Fruit fly (Drosophila melanogaster): Measurements from ENCODE around the gene Snmp1.

Gene Snmp1

DNA sequence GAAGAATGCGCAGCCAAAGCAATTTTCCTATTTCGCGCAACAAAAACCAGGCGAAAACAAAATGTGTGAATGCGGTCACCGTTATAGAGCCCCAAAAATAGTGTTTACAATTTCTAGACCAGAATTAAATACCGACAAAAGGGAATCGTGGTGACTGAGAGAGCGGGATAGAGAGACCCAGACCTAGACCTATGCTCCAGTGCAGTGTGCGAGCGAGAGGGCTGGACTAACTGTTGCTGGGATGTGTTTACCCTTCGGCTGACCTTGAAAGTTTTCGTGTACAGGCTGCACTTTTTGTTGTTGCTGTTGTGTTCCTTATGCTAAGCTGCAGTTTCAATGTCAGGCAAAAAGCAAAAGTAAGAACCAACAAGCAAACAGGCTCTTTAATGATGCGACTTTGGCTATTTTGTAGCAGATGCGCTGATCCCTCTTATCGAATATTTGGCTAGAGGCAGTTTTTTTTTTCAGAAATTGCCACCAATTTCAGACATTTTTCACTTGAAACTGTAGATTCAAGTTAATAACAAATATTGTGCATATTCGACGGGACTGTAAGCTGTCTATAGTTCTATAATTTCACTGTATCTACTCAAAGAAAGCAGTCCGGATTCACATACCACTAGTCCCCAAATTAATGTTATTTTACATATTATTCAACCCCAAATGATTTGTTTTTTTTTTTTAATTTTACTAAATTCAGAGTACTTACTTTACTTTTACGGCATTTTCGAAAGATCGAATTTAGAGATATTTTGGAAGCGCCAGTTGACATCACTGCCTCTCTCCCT is 18.8 kb upstream of the Snmp1 start:
- TF ChIP-seq ttk (optimal IDR thresholded peaks at IDR 0.05) (no peak), insv (optimal IDR thresholded peaks at IDR 0.05) (no peak), Sin3A (optimal IDR thresholded peaks at IDR 0.05) (no peak), h (optimal IDR thresholded peaks at IDR 0.05) (no peak), psq (optimal IDR thresholded peaks at IDR 0.05) (no peak), Myc (optimal IDR thresholded peaks at IDR 0.05) (no peak)

DNA sequence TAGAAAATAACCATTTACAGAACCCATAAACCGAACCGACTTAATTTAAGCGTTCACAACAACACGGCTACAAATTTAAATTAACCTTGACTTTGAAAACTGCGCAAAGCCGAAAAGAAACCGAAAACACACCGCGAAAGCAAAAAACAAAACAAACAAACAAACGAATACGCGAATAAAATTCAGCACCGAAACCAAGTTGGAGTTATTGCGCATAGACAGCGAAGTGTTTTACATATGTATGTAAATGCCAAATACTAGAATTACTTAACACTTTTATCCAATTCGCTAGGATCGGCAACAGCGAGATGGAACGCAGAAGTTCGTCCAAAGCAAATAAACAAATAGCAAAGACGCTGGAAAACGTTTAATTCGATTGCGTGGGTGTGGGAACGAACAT is 17.6 kb upstream of the Snmp1 start:
- no peak for TF ChIP-seq h (optimal IDR thresholded peaks at IDR 0.05)
- no peak for TF ChIP-seq insv (optimal IDR thresholded peaks at IDR 0.05)
- TF ChIP-seq ttk (optimal IDR thresholded peaks at IDR 0.05): no peak
- no peak for TF ChIP-seq Myc (optimal IDR thresholded peaks at IDR 0.05)
- no peak for TF ChIP-seq Sin3A (optimal IDR thresholded peaks at IDR 0.05)
- TF ChIP-seq psq (optimal IDR thresholded peaks at IDR 0.05): no peak

DNA sequence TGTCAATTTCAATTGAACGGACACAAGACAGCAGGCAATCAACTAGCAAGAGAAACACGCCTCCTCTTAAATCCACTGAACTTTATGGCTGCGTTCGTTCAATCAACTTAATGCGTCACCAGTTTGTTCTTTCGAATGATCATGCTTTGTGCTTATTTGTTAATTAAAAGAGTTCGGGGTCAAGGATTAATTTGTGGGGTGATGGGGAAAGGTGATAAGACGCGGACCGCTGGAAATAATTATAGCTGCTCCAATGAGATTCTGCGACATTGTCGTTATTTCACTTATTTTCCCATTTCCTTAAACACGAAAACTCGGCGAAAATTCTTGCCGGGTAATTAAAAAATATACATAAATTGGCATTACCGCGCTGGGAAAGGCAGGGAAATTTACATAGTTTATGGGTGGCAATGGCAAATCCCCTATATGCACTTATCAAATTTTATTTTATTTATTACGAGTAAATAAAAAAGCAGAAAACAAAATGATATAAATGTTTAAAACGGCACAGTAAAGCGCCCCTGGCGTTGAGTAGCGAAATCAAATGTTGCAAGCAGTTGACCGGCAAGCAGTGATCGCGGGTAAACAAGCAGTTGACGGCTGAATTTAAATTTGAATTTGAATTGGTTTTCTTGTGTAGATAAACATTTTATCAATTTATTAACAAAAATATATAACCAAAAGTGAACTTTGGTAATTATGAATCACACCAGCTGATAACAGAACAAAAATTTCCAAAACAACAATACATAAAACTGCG is 16.5 kb upstream of the Snmp1 start:
- TF ChIP-seq h (optimal IDR thresholded peaks at IDR 0.05) (peak; percentile 78), Myc (optimal IDR thresholded peaks at IDR 0.05) (no peak), Sin3A (optimal IDR thresholded peaks at IDR 0.05) (no peak), ttk (optimal IDR thresholded peaks at IDR 0.05) (no peak), insv (optimal IDR thresholded peaks at IDR 0.05) (no peak), psq (optimal IDR thresholded peaks at IDR 0.05) (no peak)

DNA sequence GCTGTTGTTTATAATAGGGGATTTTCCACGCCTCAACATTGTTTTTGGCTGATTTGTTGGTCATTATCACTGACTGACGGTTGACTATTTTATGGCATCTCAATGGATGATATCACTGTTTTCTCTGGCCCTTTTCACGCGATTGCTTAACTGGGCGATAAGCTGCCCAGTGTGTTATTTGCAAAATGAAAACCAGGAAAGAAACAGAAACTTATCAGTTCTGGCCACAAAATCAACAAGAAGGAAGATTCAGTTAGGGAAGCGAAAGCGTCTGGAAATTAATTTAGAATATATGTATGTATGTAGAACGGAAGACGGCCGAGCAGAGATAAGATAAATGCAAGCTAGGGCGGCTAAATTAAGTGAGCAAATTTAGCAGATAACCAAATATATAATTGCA is 14.0 kb upstream of the Snmp1 start:
- TF ChIP-seq ttk (optimal IDR thresholded peaks at IDR 0.05) (no peak), Sin3A (optimal IDR thresholded peaks at IDR 0.05) (no peak), h (optimal IDR thresholded peaks at IDR 0.05) (no peak), psq (optimal IDR thresholded peaks at IDR 0.05) (no peak), Myc (optimal IDR thresholded peaks at IDR 0.05) (no peak), insv (optimal IDR thresholded peaks at IDR 0.05) (no peak)

DNA sequence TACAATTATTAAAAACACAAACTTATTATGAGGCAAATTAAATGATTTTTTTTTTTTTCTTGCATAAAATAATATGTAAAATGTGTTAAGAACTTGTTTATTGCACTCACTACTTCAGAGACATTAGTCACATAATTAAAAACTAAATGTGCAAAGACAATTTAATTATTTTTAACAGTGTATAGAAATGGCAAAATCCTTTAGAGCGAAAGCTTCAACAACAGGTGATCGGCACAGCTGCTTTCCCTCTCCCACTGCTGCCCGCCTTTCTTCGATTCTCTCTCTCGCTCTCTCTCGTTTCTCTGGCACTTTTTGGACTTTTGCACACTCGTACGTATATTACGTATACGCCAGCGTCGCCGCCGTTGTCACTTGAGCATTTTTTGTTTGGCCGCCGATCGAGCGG is 12.4 kb upstream of the Snmp1 start:
- no peak for TF ChIP-seq Sin3A (optimal IDR thresholded peaks at IDR 0.05)
- no peak for TF ChIP-seq ttk (optimal IDR thresholded peaks at IDR 0.05)
- no peak for TF ChIP-seq Myc (optimal IDR thresholded peaks at IDR 0.05)
- TF ChIP-seq h (optimal IDR thresholded peaks at IDR 0.05): no peak
- TF ChIP-seq insv (optimal IDR thresholded peaks at IDR 0.05): no peak
- TF ChIP-seq psq (optimal IDR thresholded peaks at IDR 0.05): no peak

DNA sequence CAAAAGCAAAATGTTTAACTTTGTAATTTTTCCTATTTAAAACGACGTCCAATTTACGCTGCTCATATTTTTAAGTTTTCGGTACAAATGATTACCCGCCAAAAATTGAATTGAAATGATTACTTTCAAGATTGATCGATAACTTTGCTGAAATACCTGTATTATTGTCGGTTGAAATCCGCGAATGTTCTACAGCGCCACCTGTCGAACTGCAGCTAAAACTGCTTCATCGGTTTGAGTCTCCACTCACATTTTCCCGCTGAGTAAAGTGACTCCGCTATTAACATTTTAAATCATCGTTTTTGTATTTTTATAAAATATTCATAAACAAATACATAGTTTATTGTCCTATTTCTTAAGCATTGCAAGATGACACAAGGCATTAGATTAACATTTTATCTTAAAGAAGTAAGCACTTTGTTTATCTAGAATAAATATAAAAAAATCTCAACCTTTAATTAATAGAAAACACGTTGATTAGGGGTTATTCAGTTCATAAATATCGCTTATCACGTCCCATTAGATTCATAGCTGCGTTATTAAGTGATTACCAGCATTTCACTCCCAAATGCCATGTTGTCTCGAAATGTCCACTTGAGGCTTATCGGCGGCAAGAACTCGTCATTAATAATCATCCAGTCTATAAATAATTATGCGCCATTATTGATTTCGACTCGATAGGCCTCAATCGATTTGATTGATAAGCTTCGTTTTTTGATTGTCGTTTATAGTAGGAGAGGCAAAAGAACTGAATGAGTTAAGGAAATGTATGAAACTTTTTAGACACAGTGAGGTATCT is 11.8 kb upstream of the Snmp1 start:
- TF ChIP-seq insv (optimal IDR thresholded peaks at IDR 0.05): no peak
- TF ChIP-seq Sin3A (optimal IDR thresholded peaks at IDR 0.05): no peak
- no peak for TF ChIP-seq Myc (optimal IDR thresholded peaks at IDR 0.05)
- no peak for TF ChIP-seq psq (optimal IDR thresholded peaks at IDR 0.05)
- no peak for TF ChIP-seq h (optimal IDR thresholded peaks at IDR 0.05)
- no peak for TF ChIP-seq ttk (optimal IDR thresholded peaks at IDR 0.05)

DNA sequence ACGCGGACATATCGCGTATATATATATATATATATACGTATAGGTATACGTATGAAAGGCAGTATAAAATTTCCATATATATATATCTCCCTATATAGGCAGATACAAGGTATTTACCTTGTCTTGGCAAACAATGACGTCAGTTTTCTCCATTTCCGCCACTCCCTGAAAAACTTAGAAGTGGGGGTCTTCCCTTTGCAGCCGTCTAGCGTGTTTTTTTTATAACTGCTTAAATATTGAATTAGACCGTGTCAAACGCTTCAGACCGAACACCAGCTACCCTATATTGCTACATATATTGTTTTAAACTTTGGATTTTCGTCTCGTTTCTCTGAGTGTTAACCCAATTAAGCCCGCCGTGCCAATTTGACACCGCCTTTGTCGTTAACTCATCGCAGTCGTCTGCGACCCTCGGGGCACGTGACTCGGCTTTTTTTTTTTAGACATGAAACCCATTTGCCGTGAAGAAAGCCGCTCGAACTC is 8.7 kb upstream of the Snmp1 start:
- no peak for TF ChIP-seq h (optimal IDR thresholded peaks at IDR 0.05)
- TF ChIP-seq psq (optimal IDR thresholded peaks at IDR 0.05): no peak
- no peak for TF ChIP-seq Myc (optimal IDR thresholded peaks at IDR 0.05)
- no peak for TF ChIP-seq Sin3A (optimal IDR thresholded peaks at IDR 0.05)
- TF ChIP-seq insv (optimal IDR thresholded peaks at IDR 0.05): no peak
- no peak for TF ChIP-seq ttk (optimal IDR thresholded peaks at IDR 0.05)

DNA sequence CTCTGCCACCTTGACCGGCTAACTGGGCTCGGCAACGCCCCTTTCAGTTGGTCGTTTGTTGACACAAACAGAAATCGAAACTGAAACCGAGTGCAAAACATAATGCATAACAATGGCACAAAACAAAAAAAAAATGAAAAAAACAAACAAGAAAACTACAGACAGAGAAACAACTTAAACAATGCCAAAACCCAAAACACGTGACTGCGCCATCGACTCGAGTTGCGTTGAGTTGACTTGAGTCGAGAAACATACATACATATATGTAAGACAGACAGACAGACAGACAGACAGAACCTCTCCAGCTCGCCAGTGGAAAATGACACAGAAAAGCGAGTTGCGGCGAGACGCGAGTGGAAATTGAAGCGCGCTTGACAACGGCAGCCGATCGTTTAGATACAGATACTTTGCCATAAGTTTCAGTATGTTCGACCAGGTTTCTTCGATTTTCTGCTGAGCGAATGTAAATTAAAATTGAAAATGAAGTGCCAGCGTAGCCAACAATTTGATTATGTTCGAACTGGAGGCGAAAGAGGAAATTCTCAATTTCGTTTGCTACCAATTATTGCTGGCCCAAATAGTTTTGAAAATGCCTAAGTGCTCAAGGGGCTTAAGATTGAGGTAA is 1.6 kb upstream of the Snmp1 start:
- no peak for TF ChIP-seq psq (optimal IDR thresholded peaks at IDR 0.05)
- TF ChIP-seq Myc (optimal IDR thresholded peaks at IDR 0.05): no peak
- no peak for TF ChIP-seq Sin3A (optimal IDR thresholded peaks at IDR 0.05)
- no peak for TF ChIP-seq h (optimal IDR thresholded peaks at IDR 0.05)
- TF ChIP-seq insv (optimal IDR thresholded peaks at IDR 0.05): no peak
- TF ChIP-seq ttk (optimal IDR thresholded peaks at IDR 0.05): no peak

DNA sequence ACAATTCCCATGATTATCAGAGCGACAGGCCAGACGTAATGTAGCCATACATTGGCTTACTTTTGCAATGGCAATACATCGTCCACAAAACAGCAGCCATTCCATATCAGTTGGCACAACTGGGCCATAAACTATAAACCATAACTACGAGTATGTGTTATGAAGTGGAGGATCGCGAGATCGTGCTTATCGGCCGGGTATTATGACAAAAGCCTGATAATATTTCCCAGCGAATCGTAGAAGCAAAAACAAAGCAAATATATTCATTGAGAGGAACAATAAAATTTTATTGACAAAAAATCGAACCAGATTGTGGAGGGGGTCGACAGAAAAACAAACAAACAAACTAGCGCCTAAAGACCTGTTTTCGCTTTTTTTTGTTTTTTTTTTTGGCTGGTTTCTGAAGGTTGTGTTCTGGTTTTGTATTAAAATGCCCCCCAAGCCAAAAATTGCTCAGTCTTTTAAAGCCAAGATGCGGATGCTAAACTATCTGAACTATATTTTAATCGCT is 4.6 kb downstream of the Snmp1 start, which contains the start of gene CG5810:
TSS of gene CG5810 (plus strand) at position 461 of the 511 bp plus-strand sequence.
- TF ChIP-seq h (optimal IDR thresholded peaks at IDR 0.05): no peak
- TF ChIP-seq ttk (optimal IDR thresholded peaks at IDR 0.05): no peak
- no peak for TF ChIP-seq Myc (optimal IDR thresholded peaks at IDR 0.05)
- no peak for TF ChIP-seq Sin3A (optimal IDR thresholded peaks at IDR 0.05)
- TF ChIP-seq insv (optimal IDR thresholded peaks at IDR 0.05): no peak
- no peak for TF ChIP-seq psq (optimal IDR thresholded peaks at IDR 0.05)

DNA sequence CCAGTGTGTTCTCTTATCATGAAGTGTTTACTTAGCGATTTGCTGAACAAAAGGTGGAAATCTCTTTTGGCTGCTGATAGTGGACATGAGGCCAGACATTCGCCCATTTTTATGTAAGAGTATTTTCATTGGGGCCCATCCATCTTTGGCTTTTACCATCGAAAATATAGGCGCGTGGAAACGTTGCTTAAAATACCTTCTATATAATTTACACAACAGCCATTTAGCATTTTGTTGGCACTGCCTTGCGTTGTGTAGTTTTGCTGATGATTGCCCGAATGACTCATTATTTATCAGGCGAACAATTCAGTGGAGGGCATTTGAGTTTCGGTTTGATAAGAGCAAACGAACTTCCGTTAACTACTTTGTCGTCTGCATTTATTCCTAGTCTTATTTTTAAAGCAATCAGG is 6.4 kb downstream of the Snmp1 start:
- TF ChIP-seq Myc (optimal IDR thresholded peaks at IDR 0.05) (no peak), h (optimal IDR thresholded peaks at IDR 0.05) (no peak), ttk (optimal IDR thresholded peaks at IDR 0.05) (no peak), insv (optimal IDR thresholded peaks at IDR 0.05) (no peak), psq (optimal IDR thresholded peaks at IDR 0.05) (no peak), Sin3A (optimal IDR thresholded peaks at IDR 0.05) (no peak)

DNA sequence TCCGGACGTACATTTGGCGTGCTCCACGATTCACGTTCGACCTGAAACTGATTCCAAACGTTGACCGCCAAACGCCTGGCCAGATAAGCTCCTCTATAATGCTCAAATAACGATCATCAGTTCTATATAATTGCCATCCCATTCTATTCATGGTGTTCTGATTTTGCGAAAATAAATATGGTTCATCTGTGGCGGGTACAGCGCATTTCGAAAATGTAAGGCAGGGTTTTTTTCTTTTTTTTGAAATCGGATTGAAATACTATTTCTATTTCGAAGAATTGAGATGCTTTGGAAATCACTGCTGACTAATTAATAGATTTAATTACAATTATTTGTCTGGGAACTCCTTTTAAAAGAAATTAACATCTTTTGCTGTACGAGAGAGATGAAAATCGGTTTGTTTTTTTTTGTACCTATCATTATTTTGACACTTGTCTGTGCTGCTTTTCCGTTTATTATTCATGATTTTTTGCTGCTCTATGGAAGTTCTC is 6.9 kb downstream of the Snmp1 start, which contains the start of gene cDIP:
TSS of gene cDIP (minus strand) at position 51 of the 491 bp plus-strand sequence.
- TF ChIP-seq insv (optimal IDR thresholded peaks at IDR 0.05): no peak

All from Kc167 (cell line).